Fruit fly (Drosophila melanogaster) whole organism, embryonic: ENCODE measurements around the gene CG43064.

Experiments used
- BEAF-32 ChIP-seq: fragments of 200-800 bp; sonication (Bioruptor generic); optimal IDR thresholded peaks from 3 replicates; lab custom pipeline; 2017; ENCODE audit warnings: missing biosample characterization, missing genetic modification characterization, mild to moderate bottlenecking, moderate library complexity, missing genetic modification reagents
- Bdp1 ChIP-seq: fragments of 200-800 bp; sonication (Bioruptor generic); optimal IDR thresholded peaks from 3 replicates; lab custom pipeline; 2016; ENCODE audit warnings: missing biosample characterization, missing genetic modification characterization
- CG11504 ChIP-seq: fragments of 200-800 bp; sonication (Bioruptor generic); optimal IDR thresholded peaks from 3 replicates; lab custom pipeline; 2019; ENCODE audit warnings: missing biosample characterization, mild to moderate bottlenecking, missing genetic modification characterization, moderate library complexity
- CG12071 ChIP-seq: fragments of 200-800 bp; sonication (Bioruptor generic); optimal IDR thresholded peaks from 3 replicates; lab custom pipeline; 2018; ENCODE audit warnings: missing biosample characterization, mild to moderate bottlenecking, missing genetic modification characterization
- CG13775 ChIP-seq: fragments of 200-800 bp; sonication (Bioruptor generic); optimal IDR thresholded peaks from 3 replicates; lab custom pipeline; 2017; ENCODE audit warnings: missing biosample characterization, mild to moderate bottlenecking, missing genetic modification characterization
- CG17186 ChIP-seq: fragments of 200-800 bp; sonication (Bioruptor generic); optimal IDR thresholded peaks from 3 replicates; lab custom pipeline; 2017; ENCODE audit warnings: missing biosample characterization, missing genetic modification reagents, missing genetic modification characterization
- CG17612 ChIP-seq: fragments of 200-800 bp; sonication (Bioruptor generic); IDR thresholded peaks from 2 replicates; pipeline ENCODE4 v1.3.6; 2022; ENCODE audit warnings: missing biosample characterization, missing genetic modification characterization
- CG18011 ChIP-seq: fragments of 200-800 bp; sonication (Bioruptor generic); optimal IDR thresholded peaks from 2 replicates; lab custom pipeline; 2017; ENCODE audit warnings: missing biosample characterization, missing genetic modification characterization, mild to moderate bottlenecking, moderate library complexity, missing genotype
- CG31441 ChIP-seq: fragments of 200-800 bp; sonication (Bioruptor generic); IDR thresholded peaks from 2 replicates; pipeline ENCODE4 v1.3.6; 2022; ENCODE audit warnings: missing biosample characterization, missing genetic modification characterization
- CG3163 ChIP-seq: fragments of 200-800 bp; sonication (Bioruptor generic); optimal IDR thresholded peaks from 3 replicates; lab custom pipeline; 2016; ENCODE audit warnings: missing biosample characterization, missing genetic modification characterization
- CG32767 ChIP-seq: fragments of 200-800 bp; sonication (Bioruptor generic); IDR thresholded peaks from 2 replicates; pipeline ENCODE4 v1.3.6; 2022; ENCODE audit warnings: missing biosample characterization, missing genetic modification characterization
- CG33213 ChIP-seq: fragments of 200-800 bp; sonication (Bioruptor generic); optimal IDR thresholded peaks from 3 replicates; lab custom pipeline; 2016; ENCODE audit warnings: missing biosample characterization, missing genetic modification characterization
- CG34422 ChIP-seq: fragments of 200-800 bp; sonication (Bioruptor generic); IDR thresholded peaks from 3 replicates; pipeline ENCODE4 v1.3.6; 2022; ENCODE audit warnings: missing biosample characterization, missing genetic modification characterization
- CG3838 ChIP-seq: fragments of 200-800 bp; sonication (Bioruptor generic); optimal IDR thresholded peaks from 3 replicates; lab custom pipeline; 2016; ENCODE audit warnings: missing biosample characterization, missing genetic modification characterization
- CG4328 ChIP-seq: fragments of 200-800 bp; sonication (Bioruptor generic); optimal IDR thresholded peaks from 3 replicates; lab custom pipeline; 2017; ENCODE audit warnings: missing biosample characterization, missing genetic modification reagents, missing genetic modification characterization
- CG8765 ChIP-seq: fragments of 200-800 bp; sonication (Bioruptor generic); IDR thresholded peaks from 2 replicates; pipeline ENCODE4 v1.3.6; 2022; ENCODE audit warnings: missing biosample characterization, missing genetic modification characterization
- CG9797 ChIP-seq: fragments of 200-800 bp; sonication (Bioruptor generic); optimal IDR thresholded peaks from 3 replicates; lab custom pipeline; 2018; ENCODE audit warnings: missing biosample characterization, mild to moderate bottlenecking, missing genetic modification characterization
- Ets97D ChIP-seq: fragments of 200-800 bp; sonication (Bioruptor generic); optimal IDR thresholded peaks from 3 replicates; lab custom pipeline; 2016; ENCODE audit warnings: missing biosample characterization, missing genetic modification characterization
- Hr78 ChIP-seq, 2 experiments: fragments of 200-800 bp in 1 of 2; fragments of >200 bp in 1 of 2; sonication (Bioruptor generic) in 1 of 2; optimal IDR thresholded peaks; 2 replicates each; lab custom pipeline; 2017 to 2019; ENCODE audit warnings: missing biosample characterization in 2 of 2, missing genetic modification characterization in 2 of 2, mild to moderate bottlenecking in 1 of 2, moderate library complexity in 1 of 2
- MBD-R2 ChIP-seq: fragments of 200-800 bp; sonication (Bioruptor generic); IDR thresholded peaks from 2 replicates; pipeline ENCODE4 v1.3.6; 2022; ENCODE audit warnings: missing biosample characterization, missing genetic modification characterization
- Myb ChIP-seq: fragments of 200-800 bp; sonication (Bioruptor generic); optimal IDR thresholded peaks from 2 replicates; lab custom pipeline; 2016; ENCODE audit warnings: missing biosample characterization, missing genetic modification characterization
- Optix ChIP-seq: fragments of 200-800 bp; sonication (Bioruptor generic); IDR thresholded peaks from 3 replicates; pipeline ENCODE4 v1.3.6; 2022; ENCODE audit warnings: missing biosample characterization, missing genetic modification characterization
- Ssrp ChIP-seq: fragments of 200-800 bp; sonication (Bioruptor generic); optimal IDR thresholded peaks from 2 replicates; lab custom pipeline; 2018; ENCODE audit warnings: missing biosample characterization, mild to moderate bottlenecking, missing genetic modification characterization, moderate library complexity
- Xrp1 ChIP-seq: fragments of 200-800 bp; sonication (Bioruptor generic); IDR thresholded peaks from 2 replicates; pipeline ENCODE4 v1.3.6; 2022; ENCODE audit warnings: missing biosample characterization, missing genetic modification characterization
- ac ChIP-seq: fragments of 200-800 bp; sonication (Bioruptor generic); optimal IDR thresholded peaks from 3 replicates; lab custom pipeline; 2017; ENCODE audit warnings: missing biosample characterization, mild to moderate bottlenecking, missing genetic modification characterization
- bowl ChIP-seq: fragments of 200-800 bp; sonication (Bioruptor generic); IDR thresholded peaks from 2 replicates; pipeline ENCODE4 v1.3.6; 2022; ENCODE audit warnings: missing biosample characterization, missing genetic modification characterization
- chinmo ChIP-seq: fragments of 200-800 bp; sonication (Bioruptor generic); IDR thresholded peaks from 4 replicates; pipeline ENCODE4 v1.3.6; 2022; ENCODE audit warnings: missing biosample characterization, missing genetic modification characterization; ENCODE audit not compliant: partially characterized antibody
- ci ChIP-seq: fragments of 200-800 bp; sonication (Bioruptor generic); IDR thresholded peaks from 3 replicates; pipeline ENCODE4 v1.3.6; 2022; ENCODE audit warnings: missing biosample characterization, missing genetic modification characterization
- danr ChIP-seq: fragments of 200-800 bp; sonication (Bioruptor generic); IDR thresholded peaks from 2 replicates; pipeline ENCODE4 v1.3.6; 2022; ENCODE audit warnings: missing biosample characterization, missing genetic modification characterization
- dmrt11E ChIP-seq: fragments of 200-800 bp; sonication (Bioruptor generic); optimal IDR thresholded peaks from 3 replicates; lab custom pipeline; 2018; ENCODE audit warnings: missing biosample characterization, mild to moderate bottlenecking, missing genetic modification characterization, moderate library complexity
- eve ChIP-seq, 2 experiments: fragments of >200 bp; optimal IDR thresholded peaks; 2 replicates each; lab custom pipeline; 2017; ENCODE audit warnings: missing biosample characterization in 2 of 2, missing genetic modification characterization in 2 of 2
- ftz-f1 ChIP-seq: fragments of 200-800 bp; sonication (Bioruptor generic); optimal IDR thresholded peaks from 2 replicates; lab custom pipeline; 2016; ENCODE audit warnings: missing biosample characterization, missing genetic modification characterization
- gsb-n ChIP-seq: fragments of 200-800 bp; sonication (Bioruptor generic); optimal IDR thresholded peaks from 3 replicates; lab custom pipeline; 2018; ENCODE audit warnings: missing biosample characterization, mild to moderate bottlenecking, missing genetic modification characterization
- lab ChIP-seq: fragments of 200-800 bp; sonication (Bioruptor generic); optimal IDR thresholded peaks from 3 replicates; lab custom pipeline; 2017; ENCODE audit warnings: missing biosample characterization, missing genetic modification characterization, mild to moderate bottlenecking, moderate library complexity, missing genetic modification reagents
- lola ChIP-seq, 3 experiments: fragments of >200 bp in 2 of 3; fragments of 200-800 bp in 1 of 3; sonication (Bioruptor generic) in 1 of 3; optimal IDR thresholded peaks; 2 replicates each; lab custom pipeline; 2017 to 2019; ENCODE audit warnings: missing biosample characterization in 3 of 3, missing genetic modification characterization in 3 of 3, mild to moderate bottlenecking in 1 of 3, moderate library complexity in 1 of 3
- maf-S ChIP-seq: fragments of 200-800 bp; sonication (Bioruptor generic); optimal IDR thresholded peaks from 2 replicates; lab custom pipeline; 2016; ENCODE audit warnings: missing biosample characterization, missing genetic modification characterization
- mam ChIP-seq: fragments of 200-800 bp; sonication (Bioruptor generic); optimal IDR thresholded peaks from 3 replicates; lab custom pipeline; 2016; ENCODE audit warnings: missing biosample characterization, missing genetic modification characterization
- nerfin-2 ChIP-seq: fragments of 200-800 bp; sonication (Bioruptor generic); IDR thresholded peaks from 2 replicates; pipeline ENCODE4 v1.3.6; 2022; ENCODE audit warnings: missing biosample characterization, missing genetic modification characterization; ENCODE audit not compliant: partially characterized antibody
- nmo ChIP-seq: fragments of 200-800 bp; sonication (Bioruptor generic); optimal IDR thresholded peaks from 2 replicates; lab custom pipeline; 2018; ENCODE audit warnings: missing biosample characterization, mild to moderate bottlenecking, missing genetic modification characterization, moderate library complexity
- onecut ChIP-seq: fragments of 200-800 bp; sonication (Bioruptor generic); IDR thresholded peaks from 2 replicates; pipeline ENCODE4 v1.3.6; 2022; ENCODE audit warnings: missing biosample characterization, missing genetic modification characterization
- otp ChIP-seq: fragments of 200-800 bp; sonication (Bioruptor generic); IDR thresholded peaks from 3 replicates; pipeline ENCODE4, ENCODE4 v1.3.6; 2022; ENCODE audit warnings: missing biosample characterization, missing genetic modification characterization
- p53 ChIP-seq: fragments of 200-800 bp; sonication (Bioruptor generic); optimal IDR thresholded peaks from 2 replicates; lab custom pipeline; 2016; ENCODE audit warnings: missing biosample characterization, missing genetic modification characterization
- ranshi ChIP-seq: fragments of 200-800 bp; sonication (Bioruptor generic); IDR thresholded peaks from 2 replicates; pipeline ENCODE4 v1.3.6; 2022; ENCODE audit warnings: missing biosample characterization, missing genetic modification characterization
- salm ChIP-seq: fragments of 200-800 bp; sonication (Bioruptor generic); optimal IDR thresholded peaks from 2 replicates; lab custom pipeline; 2018; ENCODE audit warnings: missing biosample characterization, mild to moderate bottlenecking, missing genetic modification characterization
- seq ChIP-seq: fragments of 200-800 bp; sonication (Bioruptor generic); IDR thresholded peaks from 2 replicates; pipeline ENCODE4 v1.3.6; 2022; ENCODE audit warnings: missing biosample characterization, missing genetic modification characterization
- ssp ChIP-seq: fragments of 200-800 bp; sonication (Bioruptor generic); IDR thresholded peaks from 2 replicates; pipeline ENCODE4 v1.3.6; 2022; ENCODE audit warnings: missing biosample characterization, missing genetic modification characterization
- z ChIP-seq: fragments of 200-800 bp; sonication (Bioruptor generic); IDR thresholded peaks from 3 replicates; pipeline ENCODE4 v1.3.6; 2022; ENCODE audit warnings: missing biosample characterization, missing genetic modification characterization
- zen ChIP-seq: fragments of 200-800 bp; sonication (Bioruptor generic); optimal IDR thresholded peaks from 3 replicates; lab custom pipeline; 2018; ENCODE audit warnings: missing biosample characterization, mild to moderate bottlenecking, missing genetic modification characterization, moderate library complexity
- zfh2 ChIP-seq: fragments of 200-800 bp; sonication (Bioruptor generic); optimal IDR thresholded peaks from 2 replicates; lab custom pipeline; 2016; ENCODE audit warnings: missing biosample characterization, missing genetic modification characterization

Gene CG43064

dm6 chr3L:11816641-11817040 is 19.9 kb downstream of the CG43064 start:
- TF ChIP-seq CG11504 (tag; lab: Kevin White, UChicago) (peak; percentile 99), CG32767 (no peak), Ssrp (no peak), CG17186 (GFP tag; lab: Kevin White, UChicago) (no peak)

DNA sequence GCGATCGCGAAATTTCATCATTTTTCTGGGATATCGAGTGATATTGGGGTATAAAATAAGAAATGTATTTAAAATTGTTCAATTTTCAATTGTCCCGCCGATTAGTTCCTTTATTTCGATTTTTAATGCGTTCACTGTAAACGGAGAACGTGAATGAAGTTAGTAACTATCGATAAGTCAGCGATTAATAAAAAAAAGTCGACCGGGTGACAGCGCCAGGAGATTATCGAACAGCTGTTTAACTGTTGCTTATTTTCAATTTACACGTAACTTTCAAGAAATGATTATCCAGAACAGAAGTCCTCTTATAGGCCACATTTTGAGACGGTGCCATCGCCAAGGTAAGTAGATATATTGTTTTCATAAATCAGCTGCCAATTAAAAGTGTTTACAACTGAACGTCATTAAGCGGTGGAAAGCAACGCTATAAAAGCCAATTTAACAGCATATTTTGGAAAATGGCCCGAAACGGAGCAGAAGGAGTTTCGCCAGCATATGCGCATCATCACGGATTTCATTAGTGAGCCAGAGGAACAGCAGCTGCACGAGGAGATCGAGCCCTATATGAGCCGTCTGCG is 21.2 kb downstream of the CG43064 start, which contains the start of gene CG14130:
TSS of gene CG14130 (plus strand) at position 225 of the 578 bp plus-strand sequence.
- TF ChIP-seq onecut (GFP tag; lab: Robert Waterston, UW), result no peak
- peak; percentile 78 for TF ChIP-seq Myb
- TF ChIP-seq CG3163 (GFP tag; lab: Kevin White, UChicago), result no peak
- TF ChIP-seq gsb-n (tag; lab: Kevin White, UChicago), result no peak
- TF ChIP-seq zen (tag; lab: Kevin White, UChicago), result peak; percentile 22
- no peak for TF ChIP-seq salm (tag; lab: Kevin White, UChicago)
- no peak for TF ChIP-seq CG8765 (GFP tag; lab: Robert Waterston, UW)
- TF ChIP-seq nerfin-2 (GFP tag; lab: Robert Waterston, UW), result peak; percentile 91
- no peak for TF ChIP-seq mam (GFP tag; lab: Kevin White, UChicago)
- TF ChIP-seq MBD-R2, result peak; percentile 92
- no peak for TF ChIP-seq lab (GFP tag; lab: Kevin White, UChicago)
- TF ChIP-seq zfh2 (GFP tag; lab: Kevin White, UChicago), result no peak
- no peak for TF ChIP-seq Optix (GFP tag; lab: Robert Waterston, UW)
- no peak for TF ChIP-seq ftz-f1
- peak; percentile 34 for TF ChIP-seq Ets97D (GFP tag; lab: Kevin White, UChicago)
- TF ChIP-seq chinmo (GFP tag; lab: Robert Waterston, UW), result peak; percentile 92
- no peak for TF ChIP-seq maf-S (GFP tag; lab: Kevin White, UChicago)
- TF ChIP-seq lola (GFP tag; optimal IDR thresholded peaks at IDR 0.05; lab: Kevin White, UChicago), result no peak
- TF ChIP-seq CG13775 (GFP tag; lab: Kevin White, UChicago), result no peak
- no peak for TF ChIP-seq Hr78 (GFP tag; optimal IDR thresholded peaks at IDR 0.05; lab: Kevin White, UChicago)
- TF ChIP-seq BEAF-32 (GFP tag; lab: Kevin White, UChicago), result peak; percentile 88
- no peak for TF ChIP-seq ssp
- TF ChIP-seq otp, result no peak
- TF ChIP-seq ci (GFP tag; lab: Robert Waterston, UW), result no peak
- TF ChIP-seq CG33213, result no peak
- no peak for TF ChIP-seq z
- TF ChIP-seq bowl, result no peak
- no peak for TF ChIP-seq CG18011 (GFP tag; lab: Kevin White, UChicago)
- TF ChIP-seq CG9797 (GFP tag; lab: Kevin White, UChicago), result peak; percentile 4
- TF ChIP-seq seq (GFP tag; lab: Robert Waterston, UW), result no peak
- no peak for TF ChIP-seq CG3838 (GFP tag; lab: Kevin White, UChicago)
- peak; percentile 6 for TF ChIP-seq nmo (GFP tag; lab: Kevin White, UChicago)
- TF ChIP-seq ac (GFP tag; lab: Kevin White, UChicago), result no peak
- TF ChIP-seq eve (GFP tag; optimal IDR thresholded peaks at IDR 0.05; lab: Kevin White, UChicago), result no peak
- no peak for TF ChIP-seq CG12071 (GFP tag; lab: Kevin White, UChicago)
- TF ChIP-seq ranshi, result no peak
- no peak for TF ChIP-seq CG4328 (GFP tag; lab: Kevin White, UChicago)
- TF ChIP-seq Bdp1 (GFP tag; lab: Kevin White, UChicago), result no peak
- no peak for TF ChIP-seq danr
- TF ChIP-seq CG31441, result no peak
- no peak for TF ChIP-seq CG17612
- TF ChIP-seq CG32767, result no peak
- peak; percentile 56; the same call in 1 of the 3 replicates for TF ChIP-seq CG34422
- no peak for TF ChIP-seq Xrp1 (GFP tag; lab: Robert Waterston, UW)
- no peak for TF ChIP-seq p53
- TF ChIP-seq dmrt11E (tag; lab: Kevin White, UChicago), result no peak
